ENCODE assay signal across 1 fruit fly cellular context in the genomic region with DNA sequence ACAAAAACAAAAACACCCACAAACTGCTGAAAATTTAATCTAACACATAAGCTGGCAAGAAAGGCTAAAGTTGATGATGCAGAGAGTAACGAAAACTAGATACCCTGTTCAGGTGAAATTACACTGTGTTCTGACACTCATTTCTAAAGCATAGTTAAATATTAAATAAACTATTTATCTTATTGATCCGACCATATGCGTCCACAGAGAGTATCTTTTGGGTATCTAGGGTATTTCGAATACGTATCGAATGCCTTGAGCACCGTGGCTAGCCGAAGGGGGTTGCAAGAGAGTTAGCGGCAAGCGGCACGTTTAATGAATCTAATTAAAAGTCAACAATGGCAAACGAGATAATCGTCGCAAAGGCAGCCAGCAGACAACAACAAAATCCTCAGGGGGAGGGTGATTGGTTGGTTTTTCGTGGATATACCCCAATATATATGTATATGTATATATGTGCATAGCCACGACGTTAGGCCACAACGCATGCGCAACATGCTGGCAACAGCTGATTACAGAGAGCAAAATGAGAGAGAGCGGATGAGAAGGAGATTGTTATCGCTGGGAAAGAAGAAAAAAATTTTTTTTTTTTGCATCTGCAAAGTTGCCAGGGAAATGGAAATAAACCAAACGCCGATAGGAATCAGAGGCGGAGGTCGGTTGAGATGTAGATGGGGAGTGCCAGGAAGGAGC.
A peak's percentile ranks its signal among the peaks of the same experiment; 100 is the strongest.
TF ChIP-seq lines count a peak whose summit lies in the region.

No protein-coding gene starts in this region.

TF ChIP-seq in whole organism, embryonic, 481 proteins besides CTCF, POLR2A, EP300 and RAD21 (continued from another document and continues in another):
- TF ChIP-seq lola (GFP tag; optimal IDR thresholded peaks at IDR 0.05; lab: Kevin White, UChicago) (peak in 1 of 3 experiments; percentile 70), CG10366 (GFP tag; IDR thresholded peaks at IDR 0.05; lab: Robert Waterston, UW) (peak; percentile 71), org-1 (GFP tag; optimal IDR thresholded peaks at IDR 0.05; lab: Kevin White, UChicago) (peak; percentile 48), vfl (GFP tag; optimal IDR thresholded peaks at IDR 0.05; lab: Kevin White, UChicago) (peak; percentile 20), Scr (GFP tag; IDR thresholded peaks at IDR 0.05; lab: Robert Waterston, UW; ENCODE audit: partially characterized antibody) (no peak), zen (tag; optimal IDR thresholded peaks at IDR 0.05; lab: Kevin White, UChicago) (peak; percentile 93), sc (optimal IDR thresholded peaks at IDR 0.05; lab: Kevin White, UChicago) (no peak), sc (GFP tag; optimal IDR thresholded peaks at IDR 0.05; lab: Kevin White, UChicago) (peak; percentile 73), pho (GFP tag; optimal IDR thresholded peaks at IDR 0.05; lab: Kevin White, UChicago) (no peak), E2f1 (GFP tag; IDR thresholded peaks at IDR 0.05; lab: Robert Waterston, UW) (peak; percentile 86), CG18764 (GFP tag; optimal IDR thresholded peaks at IDR 0.05; lab: Kevin White, UChicago) (peak; percentile 53), CG8359 (GFP tag; optimal IDR thresholded peaks at IDR 0.05; lab: Kevin White, UChicago; ENCODE audit: borderline replicate concordance) (peak; percentile 65), lmd (GFP tag; IDR thresholded peaks at IDR 0.05; lab: Robert Waterston, UW) (peak; percentile 83), dan (GFP tag; IDR thresholded peaks at IDR 0.05; lab: Robert Waterston, UW) (peak; percentile 70), CG6765 (GFP tag; optimal IDR thresholded peaks at IDR 0.05; lab: Kevin White, UChicago) (no peak), Sox102F (GFP tag; optimal IDR thresholded peaks at IDR 0.05; lab: Kevin White, UChicago) (peak; percentile 89), H2.0 (GFP tag; IDR thresholded peaks at IDR 0.05; lab: Robert Waterston, UW) (peak; percentile 81), ato (GFP tag; IDR thresholded peaks at IDR 0.05; lab: Robert Waterston, UW; ENCODE audit: partially characterized antibody) (no peak), Eip74EF (GFP tag; optimal IDR thresholded peaks at IDR 0.05; lab: Kevin White, UChicago) (peak in 1 of 2 experiments; percentile 39), ara (GFP tag; IDR thresholded peaks at IDR 0.05; lab: Robert Waterston, UW) (peak; percentile 91), tna (GFP tag; IDR thresholded peaks at IDR 0.05; lab: Robert Waterston, UW; ENCODE audit: partially characterized antibody) (no peak), Chrac-16 (GFP tag; optimal IDR thresholded peaks at IDR 0.05; lab: Kevin White, UChicago) (peak; percentile 79), usp (GFP tag; optimal IDR thresholded peaks at IDR 0.05; lab: Kevin White, UChicago) (no peak), CG13287 (GFP tag; IDR thresholded peaks at IDR 0.05; lab: Robert Waterston, UW; ENCODE audit: partially characterized antibody) (no peak), Nf-YB (GFP tag; optimal IDR thresholded peaks at IDR 0.05; lab: Kevin White, UChicago) (peak; percentile 49), Hey (tag; optimal IDR thresholded peaks at IDR 0.05; lab: Kevin White, UChicago) (peak; percentile 2), HLHmδ (GFP tag; optimal IDR thresholded peaks at IDR 0.05; lab: Kevin White, UChicago) (no peak), H15 (GFP tag; IDR thresholded peaks at IDR 0.05; lab: Robert Waterston, UW) (peak; percentile 91), oc (tag; optimal IDR thresholded peaks at IDR 0.05; lab: Kevin White, UChicago) (peak; percentile 86), CG34224 (GFP tag; IDR thresholded peaks at IDR 0.05; lab: Robert Waterston, UW; ENCODE audit: partially characterized antibody) (no peak), CG32767 (GFP tag; IDR thresholded peaks at IDR 0.05; lab: Robert Waterston, UW) (peak; percentile 87), Sin3A (optimal IDR thresholded peaks at IDR 0.05; lab: Kevin White, UChicago) (no peak), kay (GFP tag; optimal IDR thresholded peaks at IDR 0.05; lab: Kevin White, UChicago) (peak; percentile 64), Hsf (GFP tag; optimal IDR thresholded peaks at IDR 0.05; lab: Kevin White, UChicago) (peak; percentile 70), CHES-1-like (GFP tag; optimal IDR thresholded peaks at IDR 0.05; lab: Kevin White, UChicago) (peak; percentile 41), CG18476 (GFP tag; optimal IDR thresholded peaks at IDR 0.05; lab: Kevin White, UChicago) (peak; percentile 31), CG9609 (GFP tag; optimal IDR thresholded peaks at IDR 0.05; lab: Kevin White, UChicago) (peak; percentile 25), Antp (GFP tag; optimal IDR thresholded peaks at IDR 0.05; lab: Kevin White, UChicago) (peak; percentile 27), gfzf (GFP tag; optimal IDR thresholded peaks at IDR 0.05; lab: Kevin White, UChicago) (no peak), CG8924 (tag; optimal IDR thresholded peaks at IDR 0.05; lab: Kevin White, UChicago) (peak; percentile 75), zen2 (GFP tag; IDR thresholded peaks at IDR 0.05; lab: Robert Waterston, UW; ENCODE audit: partially characterized antibody) (no peak), Atf3 (GFP tag; optimal IDR thresholded peaks at IDR 0.05; lab: Kevin White, UChicago) (peak; percentile 39), CG7987 (GFP tag; optimal IDR thresholded peaks at IDR 0.05; lab: Kevin White, UChicago) (peak; percentile 60), chif (GFP tag; optimal IDR thresholded peaks at IDR 0.05; lab: Kevin White, UChicago) (peak; percentile 57 to 82), nerfin-1 (tag; optimal IDR thresholded peaks at IDR 0.05; lab: Kevin White, UChicago) (peak; percentile 65), shn (GFP tag; optimal IDR thresholded peaks at IDR 0.05; lab: Kevin White, UChicago) (no peak), kah (GFP tag; optimal IDR thresholded peaks at IDR 0.05; lab: Kevin White, UChicago) (peak; percentile 35), Drgx (GFP tag; IDR thresholded peaks at IDR 0.05; lab: Robert Waterston, UW) (peak; percentile 47), hth (optimal IDR thresholded peaks at IDR 0.05; lab: Kevin White, UChicago) (no peak), da (GFP tag; optimal IDR thresholded peaks at IDR 0.05; lab: Kevin White, UChicago) (no peak), CG11504 (tag; optimal IDR thresholded peaks at IDR 0.05; lab: Kevin White, UChicago) (peak; percentile 77), dmrt99B (tag; optimal IDR thresholded peaks at IDR 0.05; lab: Kevin White, UChicago) (peak; percentile 90), Hr39 (optimal IDR thresholded peaks at IDR 0.05; lab: Kevin White, UChicago) (no peak), ems (GFP tag; optimal IDR thresholded peaks at IDR 0.05; lab: Kevin White, UChicago) (peak; percentile 39), CG12769 (tag; optimal IDR thresholded peaks at IDR 0.05; lab: Kevin White, UChicago) (peak; percentile 83), trem (tag; optimal IDR thresholded peaks at IDR 0.05; lab: Kevin White, UChicago) (peak; percentile 85), ewg (GFP tag; optimal IDR thresholded peaks at IDR 0.05; lab: Kevin White, UChicago) (peak; percentile 46), zfh2 (GFP tag; optimal IDR thresholded peaks at IDR 0.05; lab: Kevin White, UChicago) (no peak), Atf-2 (GFP tag; optimal IDR thresholded peaks at IDR 0.05; lab: Kevin White, UChicago) (peak; percentile 34), Gug (GFP tag; IDR thresholded peaks at IDR 0.05; lab: Robert Waterston, UW) (peak; percentile 79; the same call in 3 of the 4 replicates), Tbp (GFP tag; optimal IDR thresholded peaks at IDR 0.05; lab: Kevin White, UChicago) (no peak), CG16815 (GFP tag; optimal IDR thresholded peaks at IDR 0.05; lab: Kevin White, UChicago) (peak; percentile 81), Dip2 (GFP tag; IDR thresholded peaks at IDR 0.05; lab: Robert Waterston, UW) (no peak), CG12219 (GFP tag; optimal IDR thresholded peaks at IDR 0.05; lab: Kevin White, UChicago) (peak; percentile 65), jigr1 (GFP tag; IDR thresholded peaks at IDR 0.05; lab: Robert Waterston, UW) (peak; percentile 58; the same call in 2 of the 3 replicates), CG6791 (GFP tag; IDR thresholded peaks at IDR 0.05; lab: Robert Waterston, UW; ENCODE audit: partially characterized antibody) (no peak), mirr (GFP tag; optimal IDR thresholded peaks at IDR 0.05; lab: Kevin White, UChicago) (peak; percentile 54), fru (optimal IDR thresholded peaks at IDR 0.05; lab: Kevin White, UChicago) (no peak), Med (GFP tag; lab: Kevin White, UChicago) (peak; percentile 86), CG17361 (GFP tag; IDR thresholded peaks at IDR 0.05; lab: Robert Waterston, UW) (peak; percentile 81), sima (GFP tag; optimal IDR thresholded peaks at IDR 0.05; lab: Kevin White, UChicago) (no peak), HmgZ (tag; optimal IDR thresholded peaks at IDR 0.05; lab: Kevin White, UChicago) (no peak), Taf1 (GFP tag; IDR thresholded peaks at IDR 0.05; lab: Robert Waterston, UW) (no peak), onecut (GFP tag; IDR thresholded peaks at IDR 0.05; lab: Robert Waterston, UW) (peak; percentile 72), dati (GFP tag; IDR thresholded peaks at IDR 0.05; lab: Robert Waterston, UW) (peak; percentile 64; the same call in 1 of the 2 replicates), danr (GFP tag; IDR thresholded peaks at IDR 0.05; lab: Robert Waterston, UW) (peak; percentile 62; the same call in 1 of the 2 replicates), CG17612 (GFP tag; IDR thresholded peaks at IDR 0.05; lab: Robert Waterston, UW) (peak; percentile 37; the same call in 1 of the 2 replicates), CG15073 (GFP tag; optimal IDR thresholded peaks at IDR 0.05; lab: Kevin White, UChicago) (peak; percentile 32), so (GFP tag; IDR thresholded peaks at IDR 0.05; lab: Robert Waterston, UW) (peak; percentile 84), run (tag; optimal IDR thresholded peaks at IDR 0.05; lab: Kevin White, UChicago) (peak; percentile 28), vvl (GFP tag; IDR thresholded peaks at IDR 0.05; lab: Robert Waterston, UW) (peak; percentile 93), scrt (GFP tag; optimal IDR thresholded peaks at IDR 0.05; lab: Kevin White, UChicago) (peak; percentile 65), sd (tag; optimal IDR thresholded peaks at IDR 0.05; lab: Kevin White, UChicago) (no peak), HHEX (GFP tag; optimal IDR thresholded peaks at IDR 0.05; lab: Kevin White, UChicago) (peak; percentile 71), hb (GFP tag; IDR thresholded peaks at IDR 0.05; lab: Robert Waterston, UW; ENCODE audit: partially characterized antibody) (no peak), h (optimal IDR thresholded peaks at IDR 0.05; lab: Kevin White, UChicago) (no peak), Pdp1 (GFP tag; optimal IDR thresholded peaks at IDR 0.05; lab: Kevin White, UChicago) (peak; percentile 46 to 57), Dp (GFP tag; optimal IDR thresholded peaks at IDR 0.05; lab: Kevin White, UChicago) (no peak), dysf (GFP tag; IDR thresholded peaks at IDR 0.05; lab: Robert Waterston, UW) (peak; percentile 76), sisA (GFP tag; IDR thresholded peaks at IDR 0.05; lab: Robert Waterston, UW) (peak; percentile 83), CG6175 (GFP tag; IDR thresholded peaks at IDR 0.05; lab: Robert Waterston, UW) (0 out of 3 replicates have a peak, but pooled peaks have one; percentile 27), sim (GFP tag; IDR thresholded peaks at IDR 0.05; lab: Robert Waterston, UW) (peak; percentile 57; the same call in 1 of the 2 replicates), vnd (GFP tag; IDR thresholded peaks at IDR 0.05; lab: Robert Waterston, UW; ENCODE audit: partially characterized antibody) (no peak), CG9797 (GFP tag; optimal IDR thresholded peaks at IDR 0.05; lab: Kevin White, UChicago) (no peak), Xrp1 (GFP tag; IDR thresholded peaks at IDR 0.05; lab: Robert Waterston, UW) (peak; percentile 92), bowl (GFP tag; IDR thresholded peaks at IDR 0.05; lab: Robert Waterston, UW) (0 out of 2 replicates have a peak, but pooled peaks have one; percentile 32), Usf (GFP tag; optimal IDR thresholded peaks at IDR 0.05; lab: Kevin White, UChicago) (peak; percentile 53), CG9215 (GFP tag; IDR thresholded peaks at IDR 0.05; lab: Robert Waterston, UW) (peak; percentile 47), fd64A (GFP tag; optimal IDR thresholded peaks at IDR 0.05; lab: Kevin White, UChicago) (peak; percentile 44), Vsx1 (GFP tag; optimal IDR thresholded peaks at IDR 0.05; lab: Kevin White, UChicago) (peak; percentile 58), salm (tag; optimal IDR thresholded peaks at IDR 0.05; lab: Kevin White, UChicago) (peak; percentile 59), MTF-1 (GFP tag; optimal IDR thresholded peaks at IDR 0.05; lab: Kevin White, UChicago; ENCODE audit: borderline replicate concordance) (peak; percentile 68), Ssrp (tag; optimal IDR thresholded peaks at IDR 0.05; lab: Kevin White, UChicago) (peak; percentile 69), CG7786 (GFP tag; optimal IDR thresholded peaks at IDR 0.05; lab: Kevin White, UChicago) (peak; percentile 27), CG9437 (GFP tag; optimal IDR thresholded peaks at IDR 0.05; lab: Kevin White, UChicago) (peak; percentile 48), aop (GFP tag; IDR thresholded peaks at IDR 0.05; lab: Robert Waterston, UW) (no peak), CG11398 (GFP tag; optimal IDR thresholded peaks at IDR 0.05; lab: Kevin White, UChicago) (no peak), exex (tag; optimal IDR thresholded peaks at IDR 0.05; lab: Kevin White, UChicago) (peak; percentile 61), pzg (GFP tag; optimal IDR thresholded peaks at IDR 0.05; lab: Kevin White, UChicago) (no peak), CkIIα-i1 (GFP tag; IDR thresholded peaks at IDR 0.05; lab: Robert Waterston, UW) (no peak), MESR4 (GFP tag; optimal IDR thresholded peaks at IDR 0.05; lab: Kevin White, UChicago) (no peak), crc (GFP tag; optimal IDR thresholded peaks at IDR 0.05; lab: Kevin White, UChicago) (no peak), CG7556 (GFP tag; optimal IDR thresholded peaks at IDR 0.05; lab: Kevin White, UChicago) (peak; percentile 61), CG3838 (GFP tag; optimal IDR thresholded peaks at IDR 0.05; lab: Kevin White, UChicago) (no peak), tin (GFP tag; optimal IDR thresholded peaks at IDR 0.05; lab: Kevin White, UChicago) (peak; percentile 60), CG9932 (GFP tag; IDR thresholded peaks at IDR 0.05; lab: Robert Waterston, UW) (0 out of 2 replicates have a peak, but pooled peaks have one; percentile 13), tup (GFP tag; optimal IDR thresholded peaks at IDR 0.05; lab: Kevin White, UChicago) (peak; percentile 48), CG3281 (GFP tag; optimal IDR thresholded peaks at IDR 0.05; lab: Kevin White, UChicago) (peak; percentile 61), Poxn (GFP tag; IDR thresholded peaks at IDR 0.05; lab: Robert Waterston, UW) (no peak), sna (GFP tag; IDR thresholded peaks at IDR 0.05; lab: Robert Waterston, UW; ENCODE audit: partially characterized antibody) (no peak), CG30403 (GFP tag; optimal IDR thresholded peaks at IDR 0.05; lab: Kevin White, UChicago) (peak; percentile 73), amos (GFP tag; IDR thresholded peaks at IDR 0.05; lab: Robert Waterston, UW; ENCODE audit: partially characterized antibody) (no peak)
